Worm (Caenorhabditis elegans): Measurements from ENCODE around the gene mrpl-51.

The mrpl-51 gene

DNA sequence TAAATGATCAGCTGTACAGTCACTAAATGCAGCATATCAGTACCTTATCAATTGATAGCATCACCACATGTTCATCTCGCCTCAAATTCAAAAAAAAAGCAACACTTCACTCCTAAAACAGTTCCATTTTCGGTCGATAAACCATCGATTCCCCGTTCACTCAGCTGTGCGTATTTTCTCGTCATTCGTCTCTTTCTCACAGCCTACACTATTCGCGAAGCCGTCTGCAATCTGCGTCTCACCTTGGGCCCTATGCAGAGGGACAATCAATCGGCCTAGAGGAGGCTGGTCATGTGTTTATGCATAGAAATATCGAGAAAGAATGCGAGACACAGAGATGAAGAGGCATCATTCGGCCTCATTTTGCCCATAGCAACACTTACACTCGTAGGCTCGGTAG is 1.3 kb downstream of the mrpl-51 start (continued):
- peak; percentile 42 for TF ChIP-seq F10B5.3 (tag; optimal IDR thresholded peaks at IDR 0.05)
- TF ChIP-seq unc-62 (GFP tag; optimal IDR thresholded peaks at IDR 0.05 in 1 of 2): no peak
- TF ChIP-seq unc-62 (tag; optimal IDR thresholded peaks at IDR 0.05): no peak
- peak; percentile 95 for TF ChIP-seq aha-1 (tag)
- TF ChIP-seq F44E2.7 (GFP tag; IDR thresholded peaks at IDR 0.05): no peak
- TF ChIP-seq daf-8 (GFP tag; IDR thresholded peaks at IDR 0.05): no peak
- TF ChIP-seq egl-27 (tag; optimal IDR thresholded peaks at IDR 0.05): no peak
- no peak for TF ChIP-seq zag-1 (tag; optimal IDR thresholded peaks at IDR 0.05)
- TF ChIP-seq T26A8.4 (GFP tag; IDR thresholded peaks at IDR 0.05): peak; percentile 90
- no peak for TF ChIP-seq Y75B8A.6 (GFP tag; IDR thresholded peaks at IDR 0.05)
- TF ChIP-seq nhr-10 (tag; optimal IDR thresholded peaks at IDR 0.05): peak; percentile 93
- peak; percentile 56 for TF ChIP-seq skn-1 (tag; optimal IDR thresholded peaks at IDR 0.05)

DNA sequence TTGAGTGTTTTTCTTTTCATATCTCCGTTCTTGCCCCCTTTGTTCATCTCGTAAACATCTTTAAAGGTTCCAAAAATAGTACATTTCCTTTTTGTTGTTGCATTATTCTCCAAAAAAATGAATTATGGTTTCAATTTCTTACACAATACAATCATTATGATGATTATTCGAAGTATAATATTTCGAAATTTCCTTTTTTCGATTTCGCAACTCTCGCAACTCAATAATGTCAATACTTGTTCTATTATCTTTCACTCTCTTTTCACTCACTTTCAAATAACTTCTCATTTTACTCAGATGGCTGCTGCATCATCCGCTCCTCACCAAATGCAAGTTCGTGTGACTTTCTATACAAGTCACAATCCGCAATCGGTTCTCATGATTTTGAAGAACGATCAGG is 2.9 kb downstream of the mrpl-51 start, which contains the start of gene sqst-1:
Gene sqst-1 (plus strand): TSS at position 298 of the 400 bp plus-strand sequence.
- no peak for TF ChIP-seq daf-16 (GFP tag; optimal IDR thresholded peaks at IDR 0.05)
- peak; percentile 20 for TF ChIP-seq daf-16 (tag; optimal IDR thresholded peaks at IDR 0.05)
- peak; percentile 36 for TF ChIP-seq hlh-30 (tag; optimal IDR thresholded peaks at IDR 0.05; ENCODE audit: insufficient read depth)
- TF ChIP-seq mxl-3 (GFP tag; optimal IDR thresholded peaks at IDR 0.05): no peak
- peak; percentile 40 for TF ChIP-seq dve-1 (tag; optimal IDR thresholded peaks at IDR 0.05; ENCODE audit: insufficient read depth)
- peak; percentile 32 for TF ChIP-seq nhr-77 (tag; optimal IDR thresholded peaks at IDR 0.05)
- no peak for TF ChIP-seq spr-1 (tag; optimal IDR thresholded peaks at IDR 0.05)

DNA sequence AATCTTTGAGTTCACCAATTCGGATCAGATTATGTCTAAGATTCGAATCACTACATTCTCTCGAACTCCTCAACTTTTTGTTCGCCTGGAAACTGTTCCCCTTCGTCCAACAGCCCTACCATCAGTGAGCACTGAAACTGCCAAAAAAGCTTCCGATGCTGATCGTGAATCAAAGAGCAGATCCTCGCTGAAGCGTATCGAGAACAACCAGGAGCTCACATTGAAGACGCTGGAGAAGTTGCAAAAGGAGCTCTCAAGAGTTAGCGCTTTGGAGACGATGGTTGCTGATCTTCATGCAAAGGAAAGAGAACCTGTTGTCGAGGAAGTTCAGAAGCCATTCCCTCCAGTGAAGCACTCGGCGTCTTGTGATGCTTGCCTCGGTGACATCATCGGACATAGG is 3.7 kb downstream of the mrpl-51 start:
- peak; percentile 34; the same call in 1 of the 2 replicates for TF ChIP-seq egl-43 (GFP tag; IDR thresholded peaks at IDR 0.05)
- no peak for TF ChIP-seq nhr-42 (GFP tag; IDR thresholded peaks at IDR 0.05)
- TF ChIP-seq lin-13 (GFP tag; optimal IDR thresholded peaks at IDR 0.05): no peak
- no peak for TF ChIP-seq unc-39 (tag; optimal IDR thresholded peaks at IDR 0.05)
- peak; percentile 62 for TF ChIP-seq aha-1 (tag)
- peak; percentile 15 for TF ChIP-seq set-16 (GFP tag; IDR thresholded peaks at IDR 0.05)

DNA sequence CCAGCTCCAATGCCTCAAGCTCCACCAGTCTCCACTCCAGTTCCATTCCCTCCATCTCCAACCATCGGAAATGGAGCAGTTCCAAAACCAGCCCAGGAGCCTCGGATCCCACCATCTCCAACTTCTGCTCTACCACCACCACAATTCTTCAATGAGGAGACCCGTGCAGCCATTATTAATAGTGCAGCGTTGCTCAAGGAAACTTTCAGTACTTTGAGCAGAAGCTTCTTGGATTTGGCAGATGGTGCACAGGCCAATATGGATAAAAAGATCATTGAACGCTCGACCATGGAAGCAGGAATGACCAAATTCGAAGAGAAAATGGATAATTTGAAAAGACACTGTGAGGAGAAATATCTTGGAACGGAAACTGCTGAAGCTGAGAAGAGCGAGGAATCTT is 4.3 kb downstream of the mrpl-51 start:
- TF ChIP-seq nhr-10 (tag; optimal IDR thresholded peaks at IDR 0.05): no peak
- no peak for TF ChIP-seq egl-27 (tag; optimal IDR thresholded peaks at IDR 0.05)
- TF ChIP-seq zfp-2 (tag; optimal IDR thresholded peaks at IDR 0.05): no peak
- peak; percentile 0 for TF ChIP-seq nhr-102 (tag; optimal IDR thresholded peaks at IDR 0.05)
- no peak for TF ChIP-seq mes-2 (tag; optimal IDR thresholded peaks at IDR 0.05; ENCODE audit: poor library complexity, severe bottlenecking)
- TF ChIP-seq nhr-28 (tag; optimal IDR thresholded peaks at IDR 0.05): no peak
- no peak for TF ChIP-seq lin-29 (GFP tag; IDR thresholded peaks at IDR 0.05)
- TF ChIP-seq Y5F2A.4 (GFP tag; optimal IDR thresholded peaks at IDR 0.05): peak; percentile 39
- TF ChIP-seq aha-1 (tag): peak; percentile 94

DNA sequence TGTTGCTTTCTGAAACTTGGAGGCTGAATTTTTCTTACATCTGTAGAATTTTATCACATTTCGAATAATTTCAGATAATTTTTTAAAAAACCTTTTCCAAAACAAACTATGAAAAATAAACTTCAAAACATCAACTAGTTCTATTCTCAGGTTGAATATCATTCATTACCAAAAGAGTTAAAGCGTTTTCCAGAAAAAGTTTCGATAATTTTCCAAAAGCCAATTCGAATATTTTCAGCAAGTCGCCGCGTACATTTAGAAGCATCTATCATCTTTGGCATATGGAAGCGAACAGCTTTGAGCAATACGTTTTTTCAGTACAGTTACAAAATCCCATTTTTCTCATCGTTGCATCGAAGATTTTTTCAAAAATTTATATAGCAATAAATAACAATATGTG is 5.8 kb downstream of the mrpl-51 start:
- TF ChIP-seq zfp-2 (tag; optimal IDR thresholded peaks at IDR 0.05) (no peak), ztf-7 (tag; optimal IDR thresholded peaks at IDR 0.05) (peak; percentile 27), dve-1 (tag; optimal IDR thresholded peaks at IDR 0.05; ENCODE audit: insufficient read depth) (peak; percentile 26), madf-5 (GFP tag; IDR thresholded peaks at IDR 0.05) (0 out of 4 replicates have a peak, but pooled peaks of 1 of the 2 experiments have one; percentile 12), F37D6.2 (tag; optimal IDR thresholded peaks at IDR 0.05) (no peak), T20F7.1 (GFP tag; optimal IDR thresholded peaks at IDR 0.05) (peak; percentile 0), mep-1 (tag; optimal IDR thresholded peaks at IDR 0.05) (peak; percentile 73), mes-2 (tag; optimal IDR thresholded peaks at IDR 0.05; ENCODE audit: poor library complexity, severe bottlenecking) (peak; percentile 23), mxl-2 (GFP tag; conservative IDR thresholded peaks at IDR 0.05) (no peak), nhr-41 (GFP tag; IDR thresholded peaks at IDR 0.05) (no peak), daf-16 (GFP tag; optimal IDR thresholded peaks at IDR 0.05) (no peak), daf-16 (tag; optimal IDR thresholded peaks at IDR 0.05) (peak; percentile 43), unc-39 (tag; optimal IDR thresholded peaks at IDR 0.05) (no peak), rbr-2 (tag; optimal IDR thresholded peaks at IDR 0.05) (peak; percentile 6), zip-11 (GFP tag; IDR thresholded peaks at IDR 0.05) (no peak), duxl-1 (tag; optimal IDR thresholded peaks at IDR 0.05; ENCODE audit: poor library complexity) (peak; percentile 4), attf-4 (tag; optimal IDR thresholded peaks at IDR 0.05) (no peak), nhr-77 (tag; optimal IDR thresholded peaks at IDR 0.05) (peak; percentile 34), Y105C5A.15 (GFP tag; IDR thresholded peaks at IDR 0.05) (0 out of 2 replicates have a peak, but pooled peaks have one; percentile 38), nhr-42 (GFP tag; IDR thresholded peaks at IDR 0.05) (no peak), nhr-102 (tag; optimal IDR thresholded peaks at IDR 0.05) (peak; percentile 38), zip-2 (tag; optimal IDR thresholded peaks at IDR 0.05) (no peak), nhr-48 (tag; optimal IDR thresholded peaks at IDR 0.05) (peak; percentile 23)

Measured in whole organism, L4 larva.